Fruit fly (Drosophila melanogaster) whole organism: ENCODE results near the gene slow.

Experiments
- CG8478 ChIP-seq: fragments of >200 bp; optimal IDR thresholded peaks from 2 replicates; lab custom pipeline; 2018; ENCODE audit warnings: inconsistent platforms
- usp ChIP-seq: fragments of >200 bp; optimal IDR thresholded peaks from 2 replicates; lab custom pipeline; 2017; ENCODE audit warnings: missing biosample characterization, missing genetic modification characterization, mixed read lengths

dm6 chr3L:4378895-4379294 is 5.3 kb upstream of the slow start:
- TF ChIP-seq CG8478 (lab: Kevin White, UChicago) (no peak), usp (GFP tag; lab: Kevin White, UChicago) (no peak)
